Fruit fly (Drosophila melanogaster) whole organism, embryonic: ENCODE data around the gene Creld.
A peak's percentile ranks its signal among the peaks of the same experiment; 100 is the strongest.

Experiments
- Asciz ChIP-seq: fragments of 200-800 bp; sonication (Bioruptor generic); optimal IDR thresholded peaks from 2 replicates; lab custom pipeline; 2017; ENCODE audit warnings: missing biosample characterization, mild to moderate bottlenecking, missing genetic modification characterization, missing genetic modification reagents
- Atf6 ChIP-seq: fragments of 200-800 bp; sonication (Bioruptor generic); IDR thresholded peaks from 2 replicates; pipeline ENCODE4 v1.3.6; 2022; ENCODE audit warnings: missing biosample characterization, missing genetic modification characterization
- CG10462 ChIP-seq: fragments of 200-800 bp; sonication (Bioruptor generic); optimal IDR thresholded peaks from 2 replicates; lab custom pipeline; 2016; ENCODE audit warnings: missing biosample characterization, missing genetic modification characterization
- CG11247 ChIP-seq: fragments of 200-800 bp; sonication (Bioruptor generic); IDR thresholded peaks from 2 replicates; pipeline ENCODE4 v1.3.6; 2022; ENCODE audit warnings: missing biosample characterization, missing genetic modification characterization
- CG13123 ChIP-seq: fragments of 200-800 bp; sonication (Bioruptor generic); optimal IDR thresholded peaks from 2 replicates; lab custom pipeline; 2016; ENCODE audit warnings: missing biosample characterization, missing genetic modification characterization
- CG14050 ChIP-seq: fragments of 200-800 bp; sonication (Bioruptor generic); IDR thresholded peaks from 3 replicates; pipeline ENCODE4 v1.3.6; 2022; ENCODE audit warnings: missing biosample characterization, missing genetic modification characterization
- CG15011 ChIP-seq: fragments of 200-800 bp; sonication (Bioruptor generic); optimal IDR thresholded peaks from 3 replicates; lab custom pipeline; 2018; ENCODE audit warnings: missing biosample characterization, mild to moderate bottlenecking, missing genetic modification characterization
- CG15514 ChIP-seq: fragments of 200-800 bp; sonication (Bioruptor generic); optimal IDR thresholded peaks from 3 replicates; lab custom pipeline; 2017; ENCODE audit warnings: missing biosample characterization, missing genetic modification characterization, mild to moderate bottlenecking, moderate library complexity, missing genetic modification reagents
- CG15601 ChIP-seq: fragments of 200-800 bp; sonication (Bioruptor generic); optimal IDR thresholded peaks from 3 replicates; lab custom pipeline; 2019; ENCODE audit warnings: missing biosample characterization, mild to moderate bottlenecking, missing genetic modification characterization, moderate library complexity
- CG17328 ChIP-seq: fragments of 200-800 bp; sonication (Bioruptor generic); IDR thresholded peaks from 2 replicates; pipeline ENCODE4 v1.3.6; 2022; ENCODE audit warnings: missing biosample characterization, missing genetic modification characterization
- CG18599 ChIP-seq: fragments of 200-800 bp; sonication (Bioruptor generic); optimal IDR thresholded peaks from 3 replicates; lab custom pipeline; 2017; ENCODE audit warnings: missing biosample characterization, missing genetic modification characterization, mild to moderate bottlenecking, moderate library complexity, missing genetic modification reagents
- CG2678 ChIP-seq: fragments of 200-800 bp; sonication (Bioruptor generic); optimal IDR thresholded peaks from 3 replicates; lab custom pipeline; 2019; ENCODE audit warnings: missing biosample characterization, mild to moderate bottlenecking, missing genetic modification characterization, moderate library complexity
- CG34376 ChIP-seq: fragments of 200-800 bp; sonication (Bioruptor generic); optimal IDR thresholded peaks from 2 replicates; lab custom pipeline; 2018; ENCODE audit warnings: missing biosample characterization, mild to moderate bottlenecking, missing genetic modification characterization
- CG4328 ChIP-seq: fragments of 200-800 bp; sonication (Bioruptor generic); optimal IDR thresholded peaks from 3 replicates; lab custom pipeline; 2017; ENCODE audit warnings: missing biosample characterization, missing genetic modification reagents, missing genetic modification characterization
- CG6175 ChIP-seq: fragments of 200-800 bp; sonication (Bioruptor generic); IDR thresholded peaks from 3 replicates; pipeline ENCODE4 v1.3.6; 2022; ENCODE audit warnings: missing biosample characterization, missing genetic modification characterization
- CG6689 ChIP-seq: fragments of 200-800 bp; sonication (Bioruptor generic); IDR thresholded peaks from 2 replicates; pipeline ENCODE4 v1.3.6; 2022; ENCODE audit warnings: missing biosample characterization, missing genetic modification characterization
- CG6765 ChIP-seq: fragments of 200-800 bp; sonication (Bioruptor generic); optimal IDR thresholded peaks from 3 replicates; lab custom pipeline; 2017; ENCODE audit warnings: missing biosample characterization, mild to moderate bottlenecking, missing genetic modification characterization
- Med ChIP-seq: fragments of 200-800 bp; sonication (Bioruptor generic); peaks from one replicate; lab custom pipeline; 2016; ENCODE audit warnings: missing biosample characterization, missing genetic modification characterization, mild to moderate bottlenecking, inconsistent platforms, moderate library complexity
- Meics ChIP-seq: fragments of 200-800 bp; sonication (Bioruptor generic); optimal IDR thresholded peaks from 2 replicates; lab custom pipeline; 2017; ENCODE audit warnings: missing biosample characterization, mild to moderate bottlenecking, missing genetic modification characterization
- Myb ChIP-seq: fragments of 200-800 bp; sonication (Bioruptor generic); optimal IDR thresholded peaks from 2 replicates; lab custom pipeline; 2016; ENCODE audit warnings: missing biosample characterization, missing genetic modification characterization
- Nf-YA ChIP-seq: fragments of 200-800 bp; sonication (Bioruptor generic); IDR thresholded peaks from 2 replicates; pipeline ENCODE4 v1.3.6; 2022; ENCODE audit warnings: missing biosample characterization, missing genetic modification characterization
- PHDP ChIP-seq: fragments of 200-800 bp; sonication (Bioruptor generic); optimal IDR thresholded peaks from 3 replicates; lab custom pipeline; 2018; ENCODE audit warnings: missing biosample characterization, mild to moderate bottlenecking, missing genetic modification characterization, moderate library complexity
- Ravus ChIP-seq: fragments of 200-800 bp; sonication (Bioruptor generic); IDR thresholded peaks from 2 replicates; pipeline ENCODE4 v1.3.6; 2022; ENCODE audit warnings: missing biosample characterization, missing genetic modification characterization
- Scr ChIP-seq: fragments of 200-800 bp; sonication (Bioruptor generic); IDR thresholded peaks from 2 replicates; pipeline ENCODE4 v1.3.6; 2022; ENCODE audit warnings: missing biosample characterization, missing genetic modification characterization; ENCODE audit not compliant: partially characterized antibody
- ap ChIP-seq: fragments of 200-800 bp; sonication (Bioruptor generic); IDR thresholded peaks from 2 replicates; pipeline ENCODE4 v1.3.6; 2022; ENCODE audit warnings: missing biosample characterization, missing genetic modification characterization
- ato ChIP-seq: fragments of 200-800 bp; sonication (Bioruptor generic); IDR thresholded peaks from 2 replicates; pipeline ENCODE4 v1.3.6; 2022; ENCODE audit warnings: missing biosample characterization, missing genetic modification characterization; ENCODE audit not compliant: partially characterized antibody
- bcd ChIP-seq: fragments of 200-800 bp; sonication (Bioruptor generic); optimal IDR thresholded peaks from 2 replicates; lab custom pipeline; 2017; ENCODE audit warnings: missing biosample characterization, mild to moderate bottlenecking, missing genetic modification characterization
- bsh ChIP-seq, 2 experiments: fragments of 200-800 bp; sonication (Bioruptor generic); optimal IDR thresholded peaks; 2 replicates each; lab custom pipeline; 2017 to 2018; ENCODE audit warnings: mild to moderate bottlenecking in 2 of 2, missing biosample characterization in 2 of 2, missing genetic modification characterization in 2 of 2, moderate library complexity in 1 of 2
- chm ChIP-seq: fragments of 200-800 bp; sonication (Bioruptor generic); IDR thresholded peaks from 2 replicates; pipeline ENCODE4 v1.3.6; 2022; ENCODE audit warnings: missing biosample characterization, missing genetic modification characterization
- corto ChIP-seq: fragments of 200-800 bp; sonication (Bioruptor generic); optimal IDR thresholded peaks from 2 replicates; lab custom pipeline; 2016; ENCODE audit warnings: missing biosample characterization, mild to moderate bottlenecking, missing genetic modification characterization, moderate library complexity
- eve ChIP-seq, 2 experiments: fragments of >200 bp; optimal IDR thresholded peaks; 2 replicates each; lab custom pipeline; 2017; ENCODE audit warnings: missing biosample characterization in 2 of 2, missing genetic modification characterization in 2 of 2
- fd3F ChIP-seq: fragments of 200-800 bp; sonication (Bioruptor generic); optimal IDR thresholded peaks from 2 replicates; lab custom pipeline; 2018; ENCODE audit warnings: missing biosample characterization, mild to moderate bottlenecking, missing genetic modification characterization, moderate library complexity
- gem ChIP-seq: fragments of 200-800 bp; sonication (Bioruptor generic); optimal IDR thresholded peaks from 2 replicates; lab custom pipeline; 2019; ENCODE audit warnings: missing biosample characterization, mild to moderate bottlenecking, missing genetic modification characterization, moderate library complexity
- ham ChIP-seq: fragments of 200-800 bp; sonication (Bioruptor generic); IDR thresholded peaks from 2 replicates; pipeline ENCODE4 v1.3.6; 2022; ENCODE audit warnings: missing biosample characterization, missing genetic modification characterization
- lbe ChIP-seq: fragments of 200-800 bp; sonication (Bioruptor generic); optimal IDR thresholded peaks from 2 replicates; lab custom pipeline; 2016; ENCODE audit warnings: missing biosample characterization, mild to moderate bottlenecking, missing genetic modification characterization
- lov ChIP-seq, 2 experiments: fragments of 200-800 bp in 1 of 2; fragments of >200 bp in 1 of 2; sonication (Bioruptor generic) in 1 of 2; IDR thresholded peaks in 1 of 2; optimal IDR thresholded peaks in 1 of 2; 2 replicates in 1 of 2; 3 replicates in 1 of 2; pipeline versions ENCODE4 v1.3.6 to Lab custom; 2017 to 2022; ENCODE audit warnings: missing biosample characterization in 1 of 2, missing genetic modification characterization in 1 of 2
- onecut ChIP-seq: fragments of 200-800 bp; sonication (Bioruptor generic); IDR thresholded peaks from 2 replicates; pipeline ENCODE4 v1.3.6; 2022; ENCODE audit warnings: missing biosample characterization, missing genetic modification characterization
- prd ChIP-seq, 3 experiments: fragments of >200 bp in 2 of 3; fragments of 200-800 bp in 1 of 3; sonication (Bioruptor generic) in 1 of 3; optimal IDR thresholded peaks in 2 of 3; IDR thresholded peaks in 1 of 3; 2 replicates in 2 of 3; 3 replicates in 1 of 3; pipeline versions ENCODE4 v1.3.6 to Lab custom; 2017 to 2022; ENCODE audit warnings: missing biosample characterization in 1 of 3, missing genetic modification characterization in 1 of 3
- pros ChIP-seq: fragments of 200-800 bp; sonication (Bioruptor generic); optimal IDR thresholded peaks from 3 replicates; lab custom pipeline; 2019; ENCODE audit warnings: missing biosample characterization, mild to moderate bottlenecking, missing genetic modification characterization, moderate library complexity
- run ChIP-seq: fragments of 200-800 bp; sonication (Bioruptor generic); optimal IDR thresholded peaks from 3 replicates; lab custom pipeline; 2018; ENCODE audit warnings: missing biosample characterization, mild to moderate bottlenecking, missing genetic modification characterization
- sens ChIP-seq: fragments of 200-800 bp; sonication (Bioruptor generic); peaks from one replicate; lab custom pipeline; 2016; ENCODE audit warnings: missing biosample characterization, missing genetic modification characterization
- sob ChIP-seq: fragments of 200-800 bp; sonication (Bioruptor generic); IDR thresholded peaks from 2 replicates; pipeline ENCODE4 v1.3.6; 2022; ENCODE audit warnings: missing biosample characterization, missing genetic modification characterization
- tio ChIP-seq: fragments of 200-800 bp; sonication (Bioruptor generic); optimal IDR thresholded peaks from 2 replicates; lab custom pipeline; 2017; ENCODE audit warnings: missing biosample characterization, missing genetic modification characterization, inconsistent platforms
- trem ChIP-seq: fragments of 200-800 bp; optimal IDR thresholded peaks from 3 replicates; lab custom pipeline; 2019; ENCODE audit warnings: missing biosample characterization, mild to moderate bottlenecking, missing genetic modification characterization, moderate library complexity
- unpg ChIP-seq: fragments of 200-800 bp; sonication (Bioruptor generic); optimal IDR thresholded peaks from 3 replicates; lab custom pipeline; 2018; ENCODE audit warnings: missing biosample characterization, mild to moderate bottlenecking, missing genetic modification characterization, moderate library complexity
- wdn ChIP-seq: fragments of 200-800 bp; sonication (Bioruptor generic); IDR thresholded peaks from 2 replicates; pipeline ENCODE4 v1.3.6; 2022; ENCODE audit warnings: missing biosample characterization, missing genetic modification characterization

The Creld gene

dm6 chr2L:117750-118149, 15.6 kb downstream of the Creld start (continued):
- TF ChIP-seq trem (tag; lab: Kevin White, UChicago) (no peak), corto (GFP tag; lab: Kevin White, UChicago) (no peak), CG17328 (GFP tag; lab: Robert Waterston, UW) (no peak), lbe (GFP tag; lab: Kevin White, UChicago) (no peak), CG10462 (no peak), tio (GFP tag; lab: Kevin White, UChicago) (no peak), wdn (no peak), prd (optimal IDR thresholded peaks at IDR 0.05; lab: Kevin White, UChicago) (no peak), prd (GFP tag; IDR thresholded peaks at IDR 0.05; lab: Robert Waterston, UW) (no peak), CG6175 (GFP tag; lab: Robert Waterston, UW) (no peak), run (tag; lab: Kevin White, UChicago) (no peak), Scr (GFP tag; lab: Robert Waterston, UW) (no peak), CG15514 (peak; percentile 51), Ravus (GFP tag; lab: Robert Waterston, UW) (no peak), lov (optimal IDR thresholded peaks at IDR 0.05; lab: Kevin White, UChicago) (no peak), lov (GFP tag; IDR thresholded peaks at IDR 0.05; lab: Robert Waterston, UW) (peak; percentile 61; the same call in 1 of the 3 replicates), bsh (GFP tag; optimal IDR thresholded peaks at IDR 0.05; lab: Kevin White, UChicago) (peak in 1 of 2 experiments; percentile 33), Meics (GFP tag; lab: Kevin White, UChicago) (peak; percentile 32), CG4328 (GFP tag; lab: Kevin White, UChicago) (no peak), pros (no peak), sens (peak; percentile 66), bcd (no peak), onecut (peak; percentile 31; the same call in 1 of the 2 replicates), ato (GFP tag; lab: Robert Waterston, UW) (no peak), CG11247 (0 out of 2 replicates have a peak, but pooled peaks have one; percentile 5), PHDP (peak; percentile 27), eve (GFP tag; optimal IDR thresholded peaks at IDR 0.05; lab: Kevin White, UChicago) (peak in 1 of 2 experiments; percentile 45), Asciz (GFP tag; lab: Kevin White, UChicago) (peak; percentile 44), CG18599 (GFP tag; lab: Kevin White, UChicago) (peak; percentile 69), Atf6 (GFP tag; lab: Robert Waterston, UW) (0 out of 2 replicates have a peak, but pooled peaks have one; percentile 36), ap (GFP tag; lab: Robert Waterston, UW) (no peak), Myb (GFP tag; lab: Kevin White, UChicago) (no peak), CG13123 (peak; percentile 6), unpg (peak; percentile 12), chm (peak; percentile 54; the same call in 1 of the 2 replicates), Med (peak; percentile 85), CG2678 (peak; percentile 58), fd3F (GFP tag; lab: Kevin White, UChicago) (peak; percentile 26), gem (peak; percentile 9), sob (GFP tag; lab: Robert Waterston, UW) (peak; percentile 62; the same call in 1 of the 2 replicates), CG6765 (peak; percentile 31), CG14050 (no peak), ham (no peak), CG15601 (tag; lab: Kevin White, UChicago) (peak; percentile 57), Nf-YA (GFP tag; lab: Robert Waterston, UW) (0 out of 2 replicates have a peak, but pooled peaks have one; percentile 12), CG15011 (no peak), CG6689 (no peak), CG34376 (GFP tag; lab: Kevin White, UChicago) (peak; percentile 16)
- TF ChIP-seq, all 482 proteins: peak for 103
